Worm (Caenorhabditis elegans) whole organism, mixed stage, embryonic: ENCODE measurements around the gene F57G12.2.

ENCODE experiments used
- M03D4.4 ChIP-seq: sonication (generic microtip); optimal IDR thresholded peaks from 2 replicates; lab custom pipeline; 2017; ENCODE audit warnings: mild to moderate bottlenecking, missing genetic modification characterization, missing compliant biosample characterization
- bed-3 ChIP-seq: fragments of 200-800 bp; sonication (Bioruptor generic); optimal IDR thresholded peaks from 3 replicates; lab custom pipeline; 2018; ENCODE audit warnings: mild to moderate bottlenecking, missing genetic modification characterization, moderate library complexity, missing compliant biosample characterization
- blmp-1 ChIP-seq: fragments of 150-350 bp; optimal IDR thresholded peaks from 2 replicates; lab custom pipeline; 2014; ENCODE audit warnings: missing biosample characterization, missing genetic modification characterization
- ceh-39 ChIP-seq: fragments of 150-350 bp; optimal IDR thresholded peaks from 2 replicates; lab custom pipeline; 2014; ENCODE audit warnings: missing biosample characterization, missing genetic modification characterization
- ceh-43 ChIP-seq: fragments of 200-800 bp; sonication (Bioruptor generic); optimal IDR thresholded peaks from 2 replicates; lab custom pipeline; 2018; ENCODE audit warnings: mild to moderate bottlenecking, missing genetic modification characterization, moderate library complexity, missing compliant biosample characterization
- ceh-83 ChIP-seq: fragments of 200-800 bp; sonication (Bioruptor generic); optimal IDR thresholded peaks from 2 replicates; lab custom pipeline; 2018; ENCODE audit warnings: mild to moderate bottlenecking, missing genetic modification characterization, missing compliant biosample characterization
- ces-1 ChIP-seq: fragments of 150-350 bp; optimal IDR thresholded peaks from 2 replicates; lab custom pipeline; 2014; ENCODE audit warnings: missing biosample characterization, missing genetic modification reagents, missing genetic modification characterization
- cnd-1 ChIP-seq: fragments of 200-800 bp; sonication (Bioruptor generic); optimal IDR thresholded peaks from 2 replicates; lab custom pipeline; 2018; ENCODE audit warnings: mild to moderate bottlenecking, missing genetic modification characterization, missing compliant biosample characterization
- drap-1 ChIP-seq: fragments of 200-800 bp; sonication (Bioruptor generic); optimal IDR thresholded peaks from 3 replicates; lab custom pipeline; 2018; ENCODE audit warnings: mild to moderate bottlenecking, missing genetic modification characterization, missing compliant biosample characterization
- elt-1 ChIP-seq: sonication (generic microtip); optimal IDR thresholded peaks from 2 replicates; lab custom pipeline; 2017; ENCODE audit warnings: missing genetic modification characterization, mild to moderate bottlenecking, missing compliant biosample characterization, antibody characterized with exemption, moderate library complexity, borderline replicate concordance; ENCODE audit not compliant: insufficient read depth
- elt-3 ChIP-seq: fragments of 150-350 bp; optimal IDR thresholded peaks from 2 replicates; lab custom pipeline; 2014; ENCODE audit warnings: missing biosample characterization, missing genetic modification characterization
- flh-1 ChIP-seq: fragments of 200-800 bp; sonication (Bioruptor generic); optimal IDR thresholded peaks from 2 replicates; lab custom pipeline; 2018; ENCODE audit warnings: mild to moderate bottlenecking, missing genetic modification characterization, moderate library complexity, missing compliant biosample characterization
- hlh-1 ChIP-seq: fragments of 150-350 bp; optimal IDR thresholded peaks from 2 replicates; lab custom pipeline; 2014; ENCODE audit warnings: missing biosample characterization, missing genetic modification reagents, missing genetic modification characterization
- lin-13 ChIP-seq: fragments of 150-350 bp; optimal IDR thresholded peaks from 2 replicates; lab custom pipeline; 2014; ENCODE audit warnings: missing biosample characterization, missing genetic modification characterization
- lin-32 ChIP-seq: fragments of 200-800 bp; sonication (Bioruptor generic); optimal IDR thresholded peaks from 2 replicates; lab custom pipeline; 2018; ENCODE audit warnings: mild to moderate bottlenecking, missing genetic modification characterization, missing compliant biosample characterization
- lsy-2 ChIP-seq: fragments of 150-350 bp; optimal IDR thresholded peaks from 2 replicates; lab custom pipeline; 2014; ENCODE audit warnings: missing biosample characterization, missing genetic modification characterization
- mep-1 ChIP-seq: fragments of 150-350 bp; optimal IDR thresholded peaks from 2 replicates; lab custom pipeline; 2017; ENCODE audit warnings: missing biosample characterization, missing genetic modification reagents, missing genetic modification characterization, inconsistent platforms
- mls-2 ChIP-seq: sonication (generic microtip); optimal IDR thresholded peaks from 2 replicates; lab custom pipeline; 2016; ENCODE audit warnings: mild to moderate bottlenecking, missing genetic modification characterization, moderate library complexity, missing compliant biosample characterization
- nhr-12 ChIP-seq: fragments of 150-350 bp; optimal IDR thresholded peaks from 2 replicates; lab custom pipeline; 2014; ENCODE audit warnings: missing biosample characterization, missing genetic modification characterization
- nhr-28 ChIP-seq: fragments of 150-350 bp; optimal IDR thresholded peaks from 2 replicates; lab custom pipeline; 2014; ENCODE audit warnings: missing biosample characterization, missing genetic modification characterization
- sem-2 ChIP-seq: fragments of 200-800 bp; sonication (Bioruptor generic); optimal IDR thresholded peaks from 2 replicates; lab custom pipeline; 2018; ENCODE audit warnings: mild to moderate bottlenecking, missing genetic modification characterization, missing compliant biosample characterization
- snpc-4 ChIP-seq: fragments of 150-350 bp; optimal IDR thresholded peaks from 2 replicates; lab custom pipeline; 2014; ENCODE audit warnings: missing biosample characterization, missing genetic modification characterization
- sptf-1 ChIP-seq: sonication (generic microtip); optimal IDR thresholded peaks from 2 replicates; lab custom pipeline; 2017; ENCODE audit warnings: mild to moderate bottlenecking, missing genetic modification characterization, moderate library complexity, missing compliant biosample characterization
- unc-120 ChIP-seq: sonication (generic microtip); optimal IDR thresholded peaks from 2 replicates; lab custom pipeline; 2017; ENCODE audit warnings: missing genetic modification characterization, missing compliant biosample characterization; ENCODE audit not compliant: poor library complexity, severe bottlenecking
- unc-62 ChIP-seq: fragments of 150-350 bp; optimal IDR thresholded peaks from 2 replicates; lab custom pipeline; 2014; ENCODE audit warnings: missing biosample characterization, missing genetic modification reagents, missing genetic modification characterization
- zip-8 ChIP-seq: fragments of 150-350 bp; optimal IDR thresholded peaks from 2 replicates; lab custom pipeline; 2014; ENCODE audit warnings: missing biosample characterization, missing genetic modification characterization
- ztf-11 ChIP-seq: fragments of 150-350 bp; optimal IDR thresholded peaks from 2 replicates; lab custom pipeline; 2014; ENCODE audit warnings: missing biosample characterization, missing genetic modification characterization

The F57G12.2 gene

ce11 chrX:12162659-12163058 lies 2.8 kb upstream of the F57G12.2 start:
- TF ChIP-seq ceh-39, result no peak
- no peak for TF ChIP-seq elt-3 (tag; lab: Kevin White, UChicago)
- no peak for TF ChIP-seq unc-62
- no peak for TF ChIP-seq cnd-1 (tag; lab: Kevin White, UChicago)
- no peak for TF ChIP-seq mep-1
- TF ChIP-seq elt-1 (tag; lab: Kevin White, UChicago), result no peak
- TF ChIP-seq mls-2 (tag; lab: Kevin White, UChicago), result no peak
- TF ChIP-seq snpc-4, result no peak
- no peak for TF ChIP-seq M03D4.4
- TF ChIP-seq ceh-43 (GFP tag; lab: Kevin White, UChicago), result no peak
- no peak for TF ChIP-seq hlh-1
- no peak for TF ChIP-seq ces-1 (GFP tag; lab: Kevin White, UChicago)
- no peak for TF ChIP-seq lin-13 (tag; lab: Kevin White, UChicago)
- no peak for TF ChIP-seq sptf-1 (tag; lab: Kevin White, UChicago)
- no peak for TF ChIP-seq bed-3 (GFP tag; lab: Kevin White, UChicago)
- no peak for TF ChIP-seq nhr-12
- TF ChIP-seq ztf-11 (tag; lab: Kevin White, UChicago), result no peak
- TF ChIP-seq lsy-2, result no peak
- TF ChIP-seq lin-32 (GFP tag; lab: Kevin White, UChicago), result no peak
- no peak for TF ChIP-seq nhr-28 (tag; lab: Kevin White, UChicago)

- TF ChIP-seq zip-8 (tag; lab: Kevin White, UChicago) (no peak), hlh-1 (peak; percentile 70), unc-120 (tag; lab: Kevin White, UChicago) (peak; percentile 39), unc-62 (peak; percentile 85), sptf-1 (tag; lab: Kevin White, UChicago) (no peak)
Observed at ce11 chrX:12158641-12159040, 1.2 kb downstream of the F57G12.2 start.

- TF ChIP-seq lsy-2 (no peak), lin-13 (tag; lab: Kevin White, UChicago) (no peak)
- TF ChIP-seq, all 35 proteins: peak for 0
Observed at ce11 chrX:12154055-12154898, 5.6 kb downstream of the F57G12.2 start, which contains the start of gene mfsd-11. TSS of gene mfsd-11 (minus strand) at chrX:12154105.

- TF ChIP-seq ceh-43 (GFP tag; lab: Kevin White, UChicago) (no peak), ceh-39 (no peak), nhr-12 (no peak)
Observed at ce11 chrX:12149638-12150137, 10.2 kb downstream of the F57G12.2 start, which contains the start of gene znf-474. TSS of gene znf-474 (plus strand) at chrX:12149924.

- no peak for TF ChIP-seq unc-120 (tag; lab: Kevin White, UChicago)
- TF ChIP-seq mls-2 (tag; lab: Kevin White, UChicago), result no peak
- TF ChIP-seq elt-3 (tag; lab: Kevin White, UChicago), result no peak
- TF ChIP-seq ceh-39, result no peak
- no peak for TF ChIP-seq ceh-83
- no peak for TF ChIP-seq sptf-1 (tag; lab: Kevin White, UChicago)
- TF ChIP-seq ztf-11 (tag; lab: Kevin White, UChicago), result no peak
- TF ChIP-seq flh-1, result no peak
Observed at ce11 chrX:12146453-12147085, 13.3 kb downstream of the F57G12.2 start, which contains the start of gene pycr-1. TSS of gene pycr-1 (plus strand) at chrX:12146832.

ce11 chrX:12145919-12146318 lies 13.9 kb downstream of the F57G12.2 start:
- no peak for TF ChIP-seq unc-120 (tag; lab: Kevin White, UChicago)
- TF ChIP-seq lin-13 (tag; lab: Kevin White, UChicago), result no peak

ce11 chrX:12143693-12144092 lies 16.2 kb downstream of the F57G12.2 start, which contains the start of gene M153.5:
TSS of gene M153.5 (plus strand) at chrX:12143993.
- TF ChIP-seq zip-8 (tag; lab: Kevin White, UChicago), result no peak
- no peak for TF ChIP-seq sem-2 (GFP tag; lab: Kevin White, UChicago)
- TF ChIP-seq drap-1 (GFP tag; lab: Kevin White, UChicago), result no peak
- no peak for TF ChIP-seq cnd-1 (tag; lab: Kevin White, UChicago)
- TF ChIP-seq lin-32 (GFP tag; lab: Kevin White, UChicago), result no peak
- TF ChIP-seq ces-1 (GFP tag; lab: Kevin White, UChicago), result no peak
- TF ChIP-seq blmp-1 (tag; lab: Kevin White, UChicago), result no peak
- no peak for TF ChIP-seq sptf-1 (tag; lab: Kevin White, UChicago)
- no peak for TF ChIP-seq mep-1
